Fruit fly (Drosophila melanogaster): ENCODE data around the gene CG12402.
A peak's percentile ranks its signal among the peaks of the same experiment; 100 is the strongest.

The CG12402 gene

dm6 chr3R:14097980-14098379 lies 10.1 kb downstream of the CG12402 start, which contains the start of gene CG9920:
TSS of gene CG9920 (minus strand) at chr3R:14098080.
- TF ChIP-seq unpg (GFP tag; optimal IDR thresholded peaks at IDR 0.05) (no peak), CG6175 (GFP tag; IDR thresholded peaks at IDR 0.05) (no peak), fd102C (GFP tag; optimal IDR thresholded peaks at IDR 0.05) (no peak), CG2129 (GFP tag; IDR thresholded peaks at IDR 0.05; ENCODE audit: partially characterized antibody) (no peak), CG42726 (GFP tag; IDR thresholded peaks at IDR 0.05; ENCODE audit: partially characterized antibody) (no peak), ato (GFP tag; IDR thresholded peaks at IDR 0.05; ENCODE audit: partially characterized antibody) (no peak), run (tag; optimal IDR thresholded peaks at IDR 0.05) (no peak), mam (GFP tag; optimal IDR thresholded peaks at IDR 0.05) (no peak), CG7786 (GFP tag; optimal IDR thresholded peaks at IDR 0.05) (no peak), gcm2 (GFP tag; optimal IDR thresholded peaks at IDR 0.05) (no peak), CkIIα-i1 (GFP tag; IDR thresholded peaks at IDR 0.05) (no peak), CHES-1-like (GFP tag; optimal IDR thresholded peaks at IDR 0.05) (no peak), ro (GFP tag; IDR thresholded peaks at IDR 0.05) (no peak), Rfx (GFP tag; IDR thresholded peaks at IDR 0.05) (no peak), CG3838 (GFP tag; optimal IDR thresholded peaks at IDR 0.05) (no peak), CG11456 (GFP tag; IDR thresholded peaks at IDR 0.05) (no peak), CG4282 (GFP tag; optimal IDR thresholded peaks at IDR 0.05) (no peak), CG7357 (GFP tag; IDR thresholded peaks at IDR 0.05) (no peak), Taf1 (GFP tag; IDR thresholded peaks at IDR 0.05) (no peak), CG10147 (GFP tag; optimal IDR thresholded peaks at IDR 0.05) (no peak)

- TF ChIP-seq chinmo (GFP tag; IDR thresholded peaks at IDR 0.05; ENCODE audit: partially characterized antibody) (0 out of 4 replicates have a peak, but pooled peaks have one; percentile 26), CG7372 (GFP tag; IDR thresholded peaks at IDR 0.05) (no peak), scrt (GFP tag; optimal IDR thresholded peaks at IDR 0.05) (peak; percentile 91), twi (tag; optimal IDR thresholded peaks at IDR 0.05) (no peak), Deaf1 (tag; optimal IDR thresholded peaks at IDR 0.05) (peak; percentile 90), Nf-YB (GFP tag; optimal IDR thresholded peaks at IDR 0.05) (peak; percentile 51), Opbp (GFP tag; IDR thresholded peaks at IDR 0.05; ENCODE audit: partially characterized antibody) (no peak), psq (GFP tag; optimal IDR thresholded peaks at IDR 0.05) (no peak), D (optimal IDR thresholded peaks at IDR 0.05) (no peak), D (GFP tag; optimal IDR thresholded peaks at IDR 0.05) (no peak), Nf-YC (tag; optimal IDR thresholded peaks at IDR 0.05) (peak; percentile 87), sens (GFP tag) (peak; percentile 52)
Measured at dm6 chr3R:14096792-14097191, 11.3 kb downstream of the CG12402 start, which contains the start of gene CCHa1. TSS of gene CCHa1 (minus strand) at chr3R:14096835.

DNA sequence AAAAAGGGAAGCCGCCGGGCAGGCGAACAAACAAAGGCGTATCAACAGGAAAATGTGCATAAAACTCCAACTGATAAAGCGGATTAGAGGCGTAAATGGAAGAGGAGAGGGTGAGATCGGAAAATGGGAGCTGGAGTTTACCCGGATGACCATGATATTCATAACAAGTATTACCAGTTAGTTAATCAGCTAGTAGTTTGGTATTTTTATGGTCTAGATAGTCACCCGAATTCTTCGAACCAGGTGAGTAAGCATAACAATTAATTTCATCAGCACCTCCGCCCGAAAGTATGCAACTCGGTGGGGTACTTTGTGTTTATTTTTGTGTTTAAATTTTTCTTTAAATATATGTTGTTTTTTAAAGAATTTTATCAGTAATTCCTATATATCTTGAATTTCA lies 12.2 kb downstream of the CG12402 start:
- TF ChIP-seq chinmo (GFP tag; IDR thresholded peaks at IDR 0.05; ENCODE audit: partially characterized antibody) (0 out of 4 replicates have a peak, but pooled peaks have one; percentile 34), CG13775 (GFP tag; optimal IDR thresholded peaks at IDR 0.05) (no peak), CG12769 (tag; optimal IDR thresholded peaks at IDR 0.05) (peak; percentile 20), sd (tag; optimal IDR thresholded peaks at IDR 0.05) (peak; percentile 91), btn (GFP tag; optimal IDR thresholded peaks at IDR 0.05) (no peak), CG3847 (GFP tag; IDR thresholded peaks at IDR 0.05) (no peak), CG14014 (GFP tag; IDR thresholded peaks at IDR 0.05) (no peak), abd-A (tag; optimal IDR thresholded peaks at IDR 0.05) (peak; percentile 20)
